Worm (Caenorhabditis elegans) whole organism, late embryonic: ENCODE data around the gene chil-26.

Experiments
- C08G9.2 ChIP-seq: sonication (generic microtip); optimal IDR thresholded peaks from 2 replicates; lab custom pipeline; 2016; ENCODE audit warnings: mild to moderate bottlenecking, missing genetic modification characterization, moderate library complexity, missing compliant biosample characterization
- C38D4.7 ChIP-seq: fragments of 200-800 bp; sonication (Bioruptor generic); optimal IDR thresholded peaks from 2 replicates; lab custom pipeline; 2018; ENCODE audit warnings: mild to moderate bottlenecking, missing genetic modification characterization, moderate library complexity, missing compliant biosample characterization
- K02D7.2 ChIP-seq: sonication (generic microtip); optimal IDR thresholded peaks from 2 replicates; lab custom pipeline; 2017; ENCODE audit warnings: mild to moderate bottlenecking, missing genetic modification characterization, missing compliant biosample characterization
- ahr-1 ChIP-seq: sonication (generic microtip); optimal IDR thresholded peaks from 2 replicates; lab custom pipeline; 2016; ENCODE audit warnings: missing genetic modification characterization, missing compliant biosample characterization
- ceh-14 ChIP-seq: sonication (generic microtip); optimal IDR thresholded peaks from 2 replicates; lab custom pipeline; 2016; ENCODE audit warnings: missing genotype, missing genetic modification characterization, missing compliant biosample characterization
- ceh-18 ChIP-seq: sonication (generic microtip); optimal IDR thresholded peaks from 2 replicates; lab custom pipeline; 2016; ENCODE audit warnings: missing genetic modification characterization, missing compliant biosample characterization
- ceh-2 ChIP-seq: sonication (generic microtip); optimal IDR thresholded peaks from 2 replicates; lab custom pipeline; 2016; ENCODE audit warnings: missing genotype, missing genetic modification characterization, missing compliant biosample characterization
- ceh-22 ChIP-seq: sonication (generic microtip); optimal IDR thresholded peaks from 2 replicates; lab custom pipeline; 2017; ENCODE audit warnings: missing biosample characterization, missing genetic modification characterization
- ceh-24 ChIP-seq: sonication (generic microtip); optimal IDR thresholded peaks from 2 replicates; lab custom pipeline; 2016; ENCODE audit warnings: mild to moderate bottlenecking, missing genetic modification characterization, missing compliant biosample characterization
- ceh-31 ChIP-seq: sonication (generic microtip); optimal IDR thresholded peaks from 2 replicates; lab custom pipeline; 2016; ENCODE audit warnings: missing genetic modification characterization, missing compliant biosample characterization
- ceh-34 ChIP-seq: sonication (generic microtip); optimal IDR thresholded peaks from 2 replicates; lab custom pipeline; 2016; ENCODE audit warnings: mild to moderate bottlenecking, missing genetic modification characterization, missing compliant biosample characterization
- ceh-6 ChIP-seq: fragments of 200-800 bp; sonication (Bioruptor generic); optimal IDR thresholded peaks from 2 replicates; lab custom pipeline; 2018; ENCODE audit warnings: mild to moderate bottlenecking, missing genetic modification characterization, missing compliant biosample characterization
- ceh-9 ChIP-seq: sonication (generic microtip); optimal IDR thresholded peaks from 2 replicates; lab custom pipeline; 2016; ENCODE audit warnings: mild to moderate bottlenecking, missing genetic modification characterization, inconsistent platforms, missing compliant biosample characterization
- dmd-4 ChIP-seq: sonication (generic microtip); optimal IDR thresholded peaks from 2 replicates; lab custom pipeline; 2016; ENCODE audit warnings: borderline replicate concordance, missing genetic modification characterization, missing compliant biosample characterization
- elt-2 ChIP-seq: sonication (generic microtip); optimal IDR thresholded peaks from 2 replicates; lab custom pipeline; 2016; ENCODE audit warnings: missing genetic modification reagents, missing genetic modification characterization, missing compliant biosample characterization
- elt-4 ChIP-seq: sonication (generic microtip); optimal IDR thresholded peaks from 2 replicates; lab custom pipeline; 2016; ENCODE audit warnings: missing genetic modification characterization, missing compliant biosample characterization
- fkh-6 ChIP-seq: sonication (generic microtip); optimal IDR thresholded peaks from 2 replicates; lab custom pipeline; 2016; ENCODE audit warnings: missing genetic modification characterization, missing compliant biosample characterization
- hlh-13 ChIP-seq: fragments of 200-800 bp; sonication (Bioruptor generic); optimal IDR thresholded peaks from 2 replicates; lab custom pipeline; 2018; ENCODE audit warnings: mild to moderate bottlenecking, missing genetic modification characterization, missing compliant biosample characterization
- hlh-15 ChIP-seq: sonication (generic microtip); optimal IDR thresholded peaks from 2 replicates; lab custom pipeline; 2016; ENCODE audit warnings: missing genetic modification characterization, missing compliant biosample characterization
- hlh-30 ChIP-seq: sonication (generic microtip); optimal IDR thresholded peaks from 2 replicates; lab custom pipeline; 2017; ENCODE audit warnings: antibody characterized with exemption, missing genetic modification characterization, missing compliant biosample characterization; ENCODE audit not compliant: insufficient read depth
- hlh-8 ChIP-seq: sonication (generic microtip); optimal IDR thresholded peaks from 2 replicates; lab custom pipeline; 2016; ENCODE audit warnings: missing genotype, missing genetic modification characterization, missing compliant biosample characterization
- lim-6 ChIP-seq: sonication (generic microtip); optimal IDR thresholded peaks from 2 replicates; lab custom pipeline; 2016; ENCODE audit warnings: missing genetic modification characterization, missing compliant biosample characterization
- madf-2 ChIP-seq: sonication (generic microtip); optimal IDR thresholded peaks from 2 replicates; lab custom pipeline; 2017; ENCODE audit warnings: missing genetic modification characterization, missing compliant biosample characterization
- nfya-1 ChIP-seq: sonication (generic microtip); optimal IDR thresholded peaks from 2 replicates; lab custom pipeline; 2017; ENCODE audit warnings: missing genetic modification characterization, mild to moderate bottlenecking, missing compliant biosample characterization, antibody characterized with exemption, moderate library complexity
- nhr-11 ChIP-seq: fragments of 150-350 bp; optimal IDR thresholded peaks from 2 replicates; lab custom pipeline; 2014; ENCODE audit warnings: missing biosample characterization, missing genetic modification characterization
- nhr-232 ChIP-seq: sonication (generic microtip); optimal IDR thresholded peaks from 2 replicates; lab custom pipeline; 2016; ENCODE audit warnings: missing genetic modification characterization, missing compliant biosample characterization
- npax-4 ChIP-seq: sonication (generic microtip); optimal IDR thresholded peaks from 2 replicates; lab custom pipeline; 2016; ENCODE audit warnings: missing genetic modification characterization, missing compliant biosample characterization
- odd-2 ChIP-seq: sonication (generic microtip); optimal IDR thresholded peaks from 2 replicates; lab custom pipeline; 2017; ENCODE audit warnings: antibody characterized with exemption, mild to moderate bottlenecking, missing genetic modification characterization, missing compliant biosample characterization
- pag-3 ChIP-seq: sonication (generic microtip); optimal IDR thresholded peaks from 2 replicates; lab custom pipeline; 2016; ENCODE audit warnings: missing compliant biosample characterization, missing genetic modification characterization, borderline replicate concordance
- pax-1 ChIP-seq: fragments of 150-350 bp; optimal IDR thresholded peaks from 2 replicates; lab custom pipeline; 2014; ENCODE audit warnings: missing biosample characterization, missing genetic modification characterization
- pha-2 ChIP-seq: sonication (generic microtip); optimal IDR thresholded peaks from 2 replicates; lab custom pipeline; 2017; ENCODE audit warnings: mild to moderate bottlenecking, missing genetic modification characterization, missing compliant biosample characterization
- pqm-1 ChIP-seq: sonication (generic microtip); optimal IDR thresholded peaks from 2 replicates; lab custom pipeline; 2016; ENCODE audit warnings: missing genetic modification characterization, missing compliant biosample characterization
- pros-1 ChIP-seq: fragments of 150-350 bp; optimal IDR thresholded peaks from 2 replicates; lab custom pipeline; 2014; ENCODE audit warnings: missing biosample characterization, missing genetic modification reagents, missing genetic modification characterization
- ref-2 ChIP-seq: sonication (generic microtip); optimal IDR thresholded peaks from 2 replicates; lab custom pipeline; 2016; ENCODE audit warnings: missing genetic modification characterization, missing compliant biosample characterization
- rnt-1 ChIP-seq: sonication (generic microtip); optimal IDR thresholded peaks from 2 replicates; lab custom pipeline; 2016; ENCODE audit warnings: missing genetic modification characterization, missing compliant biosample characterization
- sdc-2 ChIP-seq: sonication (generic microtip); optimal IDR thresholded peaks from 2 replicates; lab custom pipeline; 2016; ENCODE audit warnings: missing genotype, missing genetic modification characterization, missing compliant biosample characterization
- sox-2 ChIP-seq: fragments of 200-800 bp; sonication (Bioruptor generic); IDR thresholded peaks from 2 replicates; pipeline ENCODE4 v1.3.6; 2022; ENCODE audit warnings: missing genetic modification reagents, missing genetic modification characterization, missing compliant biosample characterization
- sox-4 ChIP-seq: sonication (generic microtip); optimal IDR thresholded peaks from 2 replicates; lab custom pipeline; 2017; ENCODE audit warnings: mild to moderate bottlenecking, missing genetic modification characterization, inconsistent platforms, missing compliant biosample characterization
- syd-9 ChIP-seq: sonication (generic microtip); optimal IDR thresholded peaks from 2 replicates; lab custom pipeline; 2016; ENCODE audit warnings: mild to moderate bottlenecking, missing genetic modification characterization, moderate library complexity, missing compliant biosample characterization
- tbx-2 ChIP-seq: sonication (generic microtip); optimal IDR thresholded peaks from 2 replicates; lab custom pipeline; 2016; ENCODE audit warnings: missing genetic modification characterization, missing compliant biosample characterization
- tbx-7 ChIP-seq: sonication (generic microtip); optimal IDR thresholded peaks from 2 replicates; lab custom pipeline; 2016; ENCODE audit warnings: missing genotype, missing genetic modification characterization, missing compliant biosample characterization
- ttx-3 ChIP-seq: sonication (generic microtip); optimal IDR thresholded peaks from 2 replicates; lab custom pipeline; 2016; ENCODE audit warnings: missing genetic modification reagents, missing genetic modification characterization, missing compliant biosample characterization
- unc-3 ChIP-seq, 2 experiments: fragments of 200-800 bp in 1 of 2; sonication (Bioruptor generic) in 1 of 2; sonication (generic microtip) in 1 of 2; conservative IDR thresholded peaks in 1 of 2; optimal IDR thresholded peaks in 1 of 2; 2 replicates each; pipeline versions ENCODE4 v1.3.6 to Lab custom; 2016 to 2022; ENCODE audit warnings: missing compliant biosample characterization in 2 of 2, missing genetic modification characterization in 2 of 2, missing genetic modification reagents in 1 of 2
- unc-42 ChIP-seq: sonication (generic microtip); optimal IDR thresholded peaks from 2 replicates; lab custom pipeline; 2016; ENCODE audit warnings: missing genotype, missing genetic modification characterization, missing compliant biosample characterization
- unc-55 ChIP-seq: sonication (generic microtip); optimal IDR thresholded peaks from 2 replicates; lab custom pipeline; 2017; ENCODE audit warnings: missing biosample characterization, missing genetic modification reagents, missing genetic modification characterization
- unc-86 ChIP-seq: sonication (generic microtip); optimal IDR thresholded peaks from 2 replicates; lab custom pipeline; 2016; ENCODE audit warnings: missing genetic modification characterization, missing compliant biosample characterization
- zip-5 ChIP-seq: sonication (generic microtip); optimal IDR thresholded peaks from 2 replicates; lab custom pipeline; 2016; ENCODE audit warnings: missing genetic modification characterization, missing compliant biosample characterization
- ztf-16 ChIP-seq: sonication (generic microtip); optimal IDR thresholded peaks from 2 replicates; lab custom pipeline; 2017; ENCODE audit warnings: missing genetic modification characterization, missing compliant biosample characterization

chil-26 gene

DNA sequence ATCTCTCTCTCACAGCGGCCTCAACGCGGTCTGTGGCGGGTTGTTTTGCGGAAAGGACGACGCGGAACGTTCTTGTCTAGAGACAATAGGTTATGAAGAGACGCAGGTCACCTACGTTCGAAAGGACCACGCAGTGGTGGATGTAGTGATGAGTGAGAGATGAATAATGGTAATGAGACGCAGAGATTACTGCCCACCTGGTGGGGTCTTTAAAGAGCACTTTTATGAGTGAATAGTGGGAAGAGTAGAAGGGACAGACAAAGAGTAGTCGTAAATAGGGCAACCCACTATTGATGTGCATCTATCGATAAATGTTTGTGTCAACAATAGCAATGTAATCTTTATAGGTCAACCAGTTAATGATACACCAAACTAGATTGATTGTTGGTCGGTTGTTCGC, 16.2 kb downstream of the chil-26 start:
- TF ChIP-seq ceh-18, result no peak
- TF ChIP-seq zip-5 (tag; lab: Kevin White, UChicago), result no peak
- peak; percentile 31 for TF ChIP-seq hlh-8
- TF ChIP-seq unc-55 (GFP tag; lab: Kevin White, UChicago), result peak; percentile 51
- TF ChIP-seq C38D4.7 (GFP tag; lab: Kevin White, UChicago), result no peak
- TF ChIP-seq rnt-1 (tag; lab: Kevin White, UChicago), result peak; percentile 52
- TF ChIP-seq nfya-1 (tag; lab: Kevin White, UChicago), result peak; percentile 31
- no peak for TF ChIP-seq pag-3 (tag; lab: Kevin White, UChicago)
- peak; percentile 36 for TF ChIP-seq ceh-2
- TF ChIP-seq elt-4 (tag; lab: Kevin White, UChicago), result no peak
- no peak for TF ChIP-seq pqm-1 (tag; lab: Kevin White, UChicago)
- TF ChIP-seq hlh-15, result no peak
- no peak for TF ChIP-seq tbx-7 (tag; lab: Kevin White, UChicago)
- TF ChIP-seq hlh-13, result no peak
- no peak for TF ChIP-seq odd-2
- no peak for TF ChIP-seq fkh-6 (tag; lab: Kevin White, UChicago)
- peak; percentile 29 for TF ChIP-seq ceh-31
- no peak for TF ChIP-seq ceh-9 (tag; lab: Kevin White, UChicago)
- TF ChIP-seq npax-4 (tag; lab: Kevin White, UChicago), result no peak
- peak; percentile 48 for TF ChIP-seq elt-2
- no peak for TF ChIP-seq syd-9 (tag; lab: Kevin White, UChicago)
- peak; percentile 32; the same call in 1 of the 2 replicates for TF ChIP-seq sox-2 (GFP tag; lab: Robert Waterston, UW)
- TF ChIP-seq pros-1 (tag; lab: Kevin White, UChicago), result no peak
- no peak for TF ChIP-seq ahr-1
- peak; percentile 29 for TF ChIP-seq ceh-22 (tag; lab: Kevin White, UChicago)
- peak; percentile 60 for TF ChIP-seq ref-2 (tag; lab: Kevin White, UChicago)
- TF ChIP-seq pax-1, result no peak
- no peak for TF ChIP-seq pha-2
- no peak for TF ChIP-seq C08G9.2 (tag; lab: Kevin White, UChicago)
- peak; percentile 31 for TF ChIP-seq tbx-2 (tag; lab: Kevin White, UChicago)
- no peak for TF ChIP-seq ceh-6

DNA sequence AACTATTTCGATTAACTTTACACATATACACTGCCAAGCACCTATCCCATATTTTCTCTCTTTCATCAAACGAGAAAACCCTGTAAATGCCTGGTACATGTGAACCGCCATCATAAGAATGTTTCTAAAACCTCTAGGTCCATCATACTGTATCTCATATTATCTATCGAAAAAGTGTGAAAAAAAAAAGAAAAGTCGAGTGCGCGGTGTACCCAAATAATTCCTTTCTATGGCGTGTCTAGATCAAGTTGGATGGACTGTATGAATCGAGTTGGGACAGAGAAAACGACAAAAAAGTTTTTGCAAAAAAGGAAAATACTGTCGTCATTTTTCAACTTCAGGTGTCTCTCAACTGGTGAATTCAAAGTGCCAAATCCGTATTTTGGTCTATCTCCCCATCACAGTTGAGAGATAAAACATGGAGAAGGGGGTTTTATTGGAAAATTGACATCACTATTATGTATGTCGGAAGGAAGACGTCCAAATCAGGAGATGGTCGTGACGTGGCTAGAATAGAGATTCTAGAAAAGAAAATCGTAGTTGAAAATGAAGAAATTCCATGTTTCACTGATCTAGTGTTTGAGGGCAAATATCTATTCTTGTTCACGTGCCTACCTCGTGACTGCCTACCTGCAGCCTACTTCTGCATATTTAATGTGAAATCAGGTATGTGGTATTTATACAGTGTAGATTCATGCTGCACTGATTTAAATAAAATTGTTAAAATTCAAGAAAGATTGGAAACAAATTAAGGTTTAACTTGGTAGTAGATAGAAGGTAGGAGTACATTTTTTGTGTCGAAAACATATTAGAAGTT, 18.6 kb downstream of the chil-26 start:
- TF ChIP-seq nhr-11 (tag; lab: Kevin White, UChicago), result no peak
- no peak for TF ChIP-seq ztf-16 (tag; lab: Kevin White, UChicago)
- no peak for TF ChIP-seq ttx-3 (tag; lab: Kevin White, UChicago)
- TF ChIP-seq ceh-24 (tag; lab: Kevin White, UChicago), result no peak
- TF ChIP-seq hlh-13, result no peak
- TF ChIP-seq tbx-2 (tag; lab: Kevin White, UChicago), result no peak
- TF ChIP-seq sdc-2 (tag; lab: Kevin White, UChicago), result no peak
- TF ChIP-seq dmd-4, result no peak
- TF ChIP-seq ceh-9 (tag; lab: Kevin White, UChicago), result no peak
- no peak for TF ChIP-seq pha-2
- TF ChIP-seq unc-3 (GFP tag; conservative IDR thresholded peaks at IDR 0.05; lab: Robert Waterston, UW), result no peak
- no peak for TF ChIP-seq unc-3 (tag; optimal IDR thresholded peaks at IDR 0.05; lab: Kevin White, UChicago)
- TF ChIP-seq lim-6 (tag; lab: Kevin White, UChicago), result no peak

DNA sequence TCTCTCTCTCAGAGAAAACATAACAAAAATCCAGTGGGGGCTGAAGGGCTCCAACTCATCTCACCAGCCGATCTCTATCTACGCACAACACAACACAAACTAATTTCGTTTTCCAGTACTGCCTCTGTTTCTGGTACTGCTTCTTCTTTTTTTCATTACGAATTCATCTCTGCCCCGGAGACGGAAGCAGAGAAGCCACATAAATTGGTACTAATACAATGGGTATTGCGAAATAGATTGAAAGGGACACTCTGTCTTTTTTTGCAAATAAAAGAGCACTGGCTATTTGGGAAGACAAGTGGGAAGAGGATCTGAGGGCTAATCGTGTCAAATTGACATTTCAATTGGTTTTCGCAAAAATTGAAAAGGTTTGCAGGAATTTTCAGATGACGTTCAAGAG, 22.5 kb downstream of the chil-26 start:
- TF ChIP-seq ceh-34 (tag; lab: Kevin White, UChicago) (no peak), madf-2 (tag; lab: Kevin White, UChicago) (no peak), hlh-30 (tag; lab: Kevin White, UChicago) (no peak), hlh-13 (no peak), ceh-14 (tag; lab: Kevin White, UChicago) (peak; percentile 13), hlh-8 (no peak), lim-6 (tag; lab: Kevin White, UChicago) (peak; percentile 1), ceh-9 (tag; lab: Kevin White, UChicago) (no peak), sox-4 (tag; lab: Kevin White, UChicago) (no peak), K02D7.2 (no peak), ceh-18 (no peak), ceh-31 (peak; percentile 18), unc-86 (tag; lab: Kevin White, UChicago) (no peak), unc-42 (tag; lab: Kevin White, UChicago) (peak; percentile 75), unc-3 (GFP tag; conservative IDR thresholded peaks at IDR 0.05; lab: Robert Waterston, UW) (no peak), unc-3 (tag; optimal IDR thresholded peaks at IDR 0.05; lab: Kevin White, UChicago) (no peak), sdc-2 (tag; lab: Kevin White, UChicago) (no peak), nhr-232 (tag; lab: Kevin White, UChicago) (no peak)
